Fruit fly (Drosophila melanogaster): ENCODE results near the gene CG17672.
A peak's percentile ranks its signal among the peaks of the same experiment; 100 is the strongest.

Gene CG17672

DNA sequence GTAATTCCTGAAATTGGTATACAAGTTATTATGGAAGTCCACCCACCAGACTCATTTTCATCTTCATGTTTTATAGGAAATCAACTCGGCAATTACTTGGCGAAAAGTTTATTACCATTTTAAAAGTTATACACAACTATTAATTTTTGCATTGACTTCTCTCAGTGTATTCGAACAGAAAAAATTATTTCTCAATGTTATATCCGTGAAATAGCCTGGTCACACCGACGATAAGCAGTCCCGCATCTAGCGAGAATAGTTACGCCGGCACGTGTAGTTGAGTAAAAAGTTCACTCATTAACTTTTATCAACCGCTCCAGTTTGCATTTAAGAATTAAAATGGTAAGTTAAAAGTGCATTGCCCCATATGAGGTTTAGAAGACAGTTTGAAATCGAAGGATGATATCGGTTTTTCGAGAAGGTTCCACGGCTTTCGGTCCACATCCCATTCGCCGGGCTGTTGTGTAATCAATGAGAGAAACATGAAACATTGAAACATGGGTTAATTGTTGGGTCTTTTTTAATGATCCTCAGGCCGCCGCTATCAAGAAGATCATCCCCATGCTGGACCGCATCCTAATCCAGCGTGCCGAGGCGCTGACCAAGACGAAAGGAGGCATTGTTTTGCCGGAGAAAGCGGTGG, 12.8 kb upstream of the CG17672 start, which contains the start of gene CG11267 (continued):
- TF ChIP-seq Hr38 (GFP tag; optimal IDR thresholded peaks at IDR 0.05) (no peak), Sox15 (GFP tag; optimal IDR thresholded peaks at IDR 0.05) (peak; percentile 66), CG6808 (GFP tag; optimal IDR thresholded peaks at IDR 0.05) (peak; percentile 75), dac (GFP tag; optimal IDR thresholded peaks at IDR 0.05) (peak; percentile 66), CG4318 (GFP tag; optimal IDR thresholded peaks at IDR 0.05) (peak; percentile 70), CG34406 (GFP tag; optimal IDR thresholded peaks at IDR 0.05) (peak; percentile 77), svp (GFP tag) (peak; percentile 90), CG8632 (GFP tag; optimal IDR thresholded peaks at IDR 0.05) (peak; percentile 69), CG1621 (tag; optimal IDR thresholded peaks at IDR 0.05) (peak; percentile 74)

DNA sequence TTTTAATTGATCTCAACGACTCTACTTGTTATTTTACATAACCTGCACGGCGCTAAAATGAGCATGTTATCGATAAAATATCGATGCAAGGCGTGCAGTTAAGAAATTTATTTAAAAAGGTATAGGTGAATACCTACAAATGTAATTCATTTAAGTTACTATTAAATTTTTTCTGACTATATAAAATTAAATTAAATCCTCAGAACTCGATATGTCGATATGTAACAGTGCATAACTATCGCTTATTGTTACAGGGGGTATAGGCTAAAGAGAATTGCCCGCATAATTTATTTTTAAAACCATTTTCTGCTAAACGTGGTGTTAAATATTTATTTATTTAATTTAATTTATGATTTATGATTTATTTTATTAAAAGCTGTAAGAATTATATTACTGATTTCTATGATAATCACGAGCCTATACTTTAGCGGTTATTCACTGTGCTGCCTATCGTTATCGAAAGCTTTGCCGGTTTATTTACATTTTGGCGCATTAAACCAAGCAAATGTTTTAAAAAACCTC, 10.9 kb upstream of the CG17672 start, which contains the start of the genes mRpL20 and Icmt:
Gene mRpL20 (minus strand): TSS at position 65 of the 522 bp plus-strand sequence.
Gene Icmt (plus strand): TSS at position 464 of the 522 bp plus-strand sequence.
- TF ChIP-seq CG7368 (GFP tag; optimal IDR thresholded peaks at IDR 0.05), result peak; percentile 67
- peak; percentile 76 for TF ChIP-seq CG8319 (GFP tag; optimal IDR thresholded peaks at IDR 0.05)
- peak; percentile 86 for TF ChIP-seq CG31627 (GFP tag; optimal IDR thresholded peaks at IDR 0.05)
- TF ChIP-seq Gug (GFP tag; IDR thresholded peaks at IDR 0.05), result peak; percentile 98
- TF ChIP-seq OdsH (GFP tag; optimal IDR thresholded peaks at IDR 0.05), result peak; percentile 96
- peak; percentile 35 for TF ChIP-seq fd85E (GFP tag; optimal IDR thresholded peaks at IDR 0.05)
- TF ChIP-seq spab (GFP tag; optimal IDR thresholded peaks at IDR 0.05), result peak; percentile 77
- peak; percentile 87 for TF ChIP-seq Sox102F (GFP tag; optimal IDR thresholded peaks at IDR 0.05)
- peak; percentile 96 for TF ChIP-seq Ets96B (tag; optimal IDR thresholded peaks at IDR 0.05)
- peak; percentile 82 for TF ChIP-seq topi (GFP tag; optimal IDR thresholded peaks at IDR 0.05)
- TF ChIP-seq fd59A (GFP tag; optimal IDR thresholded peaks at IDR 0.05), result peak; percentile 82
- TF ChIP-seq CG11762 (GFP tag; optimal IDR thresholded peaks at IDR 0.05; ENCODE audit: insufficient read depth), result peak; percentile 80
- peak; percentile 85 for TF ChIP-seq CG10669 (GFP tag; optimal IDR thresholded peaks at IDR 0.05)
- TF ChIP-seq Eip93F (GFP tag; optimal IDR thresholded peaks at IDR 0.05), result peak; percentile 81
- peak; percentile 96 for TF ChIP-seq CG3032 (tag; optimal IDR thresholded peaks at IDR 0.05)
- TF ChIP-seq Hr4 (GFP tag; optimal IDR thresholded peaks at IDR 0.05), result peak; percentile 90
- peak; percentile 77 for TF ChIP-seq CG6808 (GFP tag; optimal IDR thresholded peaks at IDR 0.05)
- peak; percentile 85 to 91 for TF ChIP-seq ss (GFP tag; optimal IDR thresholded peaks at IDR 0.05)
- TF ChIP-seq Ets21C (GFP tag; optimal IDR thresholded peaks at IDR 0.05), result peak; percentile 75
- TF ChIP-seq CG16779 (tag; optimal IDR thresholded peaks at IDR 0.05), result peak; percentile 88
- peak; percentile 94 for TF ChIP-seq acj6 (GFP tag; optimal IDR thresholded peaks at IDR 0.05)
- peak; percentile 93 for TF ChIP-seq CG11294 (GFP tag; IDR thresholded peaks at IDR 0.05)
- TF ChIP-seq pdm3 (GFP tag; optimal IDR thresholded peaks at IDR 0.05), result peak; percentile 87
- TF ChIP-seq esn (GFP tag; optimal IDR thresholded peaks at IDR 0.05), result peak; percentile 95
- peak; percentile 83 to 89 for TF ChIP-seq salr (GFP tag; optimal IDR thresholded peaks at IDR 0.05)
- TF ChIP-seq Eip78C (GFP tag), result peak; percentile 97
- TF ChIP-seq achi (GFP tag; optimal IDR thresholded peaks at IDR 0.05), result peak; percentile 95
- TF ChIP-seq dac (GFP tag; optimal IDR thresholded peaks at IDR 0.05), result peak; percentile 72
- TF ChIP-seq Sox15 (GFP tag; optimal IDR thresholded peaks at IDR 0.05), result peak; percentile 91
- TF ChIP-seq fkh (GFP tag; optimal IDR thresholded peaks at IDR 0.05), result peak; percentile 78
- TF ChIP-seq vri (GFP tag; optimal IDR thresholded peaks at IDR 0.05), result peak; percentile 77
- peak; percentile 95 for TF ChIP-seq CG32006 (GFP tag; optimal IDR thresholded peaks at IDR 0.05)
- peak; percentile 86 for TF ChIP-seq Sox14 (GFP tag; optimal IDR thresholded peaks at IDR 0.05)
- TF ChIP-seq Hr39 (GFP tag; optimal IDR thresholded peaks at IDR 0.05), result peak; percentile 81
- TF ChIP-seq CG8632 (GFP tag; optimal IDR thresholded peaks at IDR 0.05), result peak; percentile 95
- peak; percentile 81 for TF ChIP-seq CG6276 (GFP tag; optimal IDR thresholded peaks at IDR 0.05)
- TF ChIP-seq Hr38 (GFP tag; optimal IDR thresholded peaks at IDR 0.05), result no peak
- peak; percentile 98 for TF ChIP-seq eg (GFP tag; IDR thresholded peaks at IDR 0.05)
- TF ChIP-seq lz (GFP tag; optimal IDR thresholded peaks at IDR 0.05), result peak; percentile 91
- peak; percentile 86 for TF ChIP-seq CG3919 (GFP tag; optimal IDR thresholded peaks at IDR 0.05)
- peak; percentile 98 for TF ChIP-seq CG8119 (GFP tag; IDR thresholded peaks at IDR 0.05)
- TF ChIP-seq CG6854 (GFP tag; optimal IDR thresholded peaks at IDR 0.05), result peak; percentile 57
- TF ChIP-seq CG15336 (GFP tag; IDR thresholded peaks at IDR 0.05), result peak; percentile 98
- TF ChIP-seq Smox (GFP tag; optimal IDR thresholded peaks at IDR 0.05), result peak; percentile 88
